Worm (Caenorhabditis elegans) whole organism, early embryonic: Measurements from ENCODE around the gene K10H10.10.

Experiments
- aly-1 ChIP-seq: sonication (generic microtip); optimal IDR thresholded peaks from 2 replicates; lab custom pipeline; 2016; ENCODE audit warnings: missing genetic modification characterization, missing compliant biosample characterization
- ama-1 ChIP-seq: fragments of 150-350 bp; optimal IDR thresholded peaks from 2 replicates; lab custom pipeline; 2014
- ets-7 ChIP-seq: sonication (generic microtip); optimal IDR thresholded peaks from 2 replicates; lab custom pipeline; 2016; ENCODE audit warnings: missing genotype, missing genetic modification characterization, missing compliant biosample characterization
- flt-1 ChIP-seq: fragments of 200-800 bp; sonication (Bioruptor generic); IDR thresholded peaks from 2 replicates; pipeline ENCODE4 v1.3.6; 2022; ENCODE audit warnings: missing genetic modification characterization, missing compliant biosample characterization
- hmbx-1 ChIP-seq: sonication (generic microtip); optimal IDR thresholded peaks from 2 replicates; lab custom pipeline; 2016; ENCODE audit warnings: mild to moderate bottlenecking, missing genetic modification characterization, missing compliant biosample characterization
- scrt-1 ChIP-seq: fragments of 200-800 bp; sonication (Bioruptor generic); IDR thresholded peaks from 2 replicates; pipeline ENCODE4 v1.3.6; 2022; ENCODE audit warnings: missing genetic modification characterization, missing compliant biosample characterization
- sea-1 ChIP-seq: fragments of 200-800 bp; sonication (Bioruptor generic); conservative IDR thresholded peaks from 2 replicates; pipeline ENCODE4 v1.3.6; 2022; ENCODE audit warnings: missing genetic modification characterization, missing compliant biosample characterization
- tra-4 ChIP-seq: sonication (generic microtip); optimal IDR thresholded peaks from 2 replicates; lab custom pipeline; 2017; ENCODE audit warnings: missing genetic modification characterization, missing compliant biosample characterization

DNA sequence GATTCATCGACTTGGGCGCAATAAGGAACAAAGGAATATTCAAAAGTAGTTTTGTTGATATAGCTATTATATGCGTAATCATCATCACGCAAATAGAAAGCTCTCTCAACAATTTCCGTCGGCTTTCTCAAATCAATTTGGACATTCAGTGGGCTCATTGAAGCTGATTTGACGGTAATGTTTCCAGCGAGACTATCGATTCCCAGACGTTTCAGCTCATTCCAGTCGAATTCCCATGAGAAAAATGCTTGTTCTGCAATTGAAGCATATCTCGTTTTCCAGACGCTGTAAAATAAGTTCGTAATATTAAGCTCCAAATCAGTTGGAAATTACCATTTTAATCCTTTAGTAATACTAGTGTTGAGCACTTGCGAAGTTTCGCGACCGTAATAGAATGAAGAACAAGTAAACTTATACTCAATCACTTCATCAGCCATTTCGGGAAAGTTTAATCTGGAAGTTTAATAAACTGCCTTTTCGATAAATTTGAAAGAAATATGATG, 15.6 kb downstream of the K10H10.10 start, which contains the start of gene btb-20:
- TF ChIP-seq hmbx-1 (tag; lab: Kevin White, UChicago) (no peak), ama-1 (no peak), ets-7 (tag; lab: Kevin White, UChicago) (no peak), aly-1 (tag; lab: Kevin White, UChicago) (no peak), flt-1 (GFP tag; lab: Robert Waterston, UW) (no peak), sea-1 (GFP tag; lab: Robert Waterston, UW) (no peak), tra-4 (tag; lab: Kevin White, UChicago) (no peak), scrt-1 (no peak)
